Worm (Caenorhabditis elegans) whole organism, L2 larva: ENCODE results near the gene F27E5.5.
A peak's percentile ranks its signal among the peaks of the same experiment; 100 is the strongest.

ENCODE experiments used
- ama-1 ChIP-seq: fragments of 150-350 bp; optimal IDR thresholded peaks from 2 replicates; lab custom pipeline; 2018; ENCODE audit warnings: inconsistent platforms
- egl-27 ChIP-seq: sonication (generic microtip); optimal IDR thresholded peaks from 3 replicates; lab custom pipeline; 2017; ENCODE audit warnings: missing biosample characterization, missing genetic modification reagents, missing genetic modification characterization
- lsy-2 ChIP-seq, 2 experiments: fragments of 150-350 bp in 1 of 2; sonication (generic microtip) in 1 of 2; optimal IDR thresholded peaks; 2 replicates each; lab custom pipeline; 2014 to 2017; ENCODE audit warnings: missing biosample characterization in 2 of 2, missing genetic modification characterization in 2 of 2
- nhr-6 ChIP-seq: fragments of 150-350 bp; optimal IDR thresholded peaks from 2 replicates; lab custom pipeline; 2014; ENCODE audit warnings: missing biosample characterization, missing genetic modification characterization
- nhr-77 ChIP-seq: fragments of 150-350 bp; optimal IDR thresholded peaks from 2 replicates; lab custom pipeline; 2014; ENCODE audit warnings: missing biosample characterization, missing genetic modification characterization

DNA sequence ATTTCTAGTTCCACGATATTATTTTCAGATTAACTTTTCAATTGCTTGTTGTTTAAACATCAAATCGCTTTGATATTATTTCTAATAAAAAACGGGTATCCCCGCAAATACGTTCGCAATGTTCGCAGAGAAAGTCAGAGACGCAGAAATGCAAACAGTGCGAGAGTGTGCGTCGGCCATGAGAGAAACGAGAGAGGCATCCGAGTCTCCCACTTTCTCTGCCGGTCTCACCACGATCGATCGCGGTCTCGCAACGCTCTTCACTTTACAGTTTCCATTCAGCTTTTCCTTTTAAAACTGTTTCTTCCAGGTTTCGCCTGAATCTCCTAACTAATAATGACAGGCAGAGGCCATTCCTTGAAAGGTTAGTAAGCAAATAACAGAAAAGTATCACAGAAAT, 42.7 kb upstream of the F27E5.5 start, which contains the start of gene F33H1.4:
- TF ChIP-seq lsy-2 (tag; optimal IDR thresholded peaks at IDR 0.05; lab: Kevin White, UChicago), result peak; percentile 61 to 96
- TF ChIP-seq nhr-77 (tag; lab: Kevin White, UChicago), result no peak
- TF ChIP-seq nhr-6, result no peak
- TF ChIP-seq egl-27, result no peak
- no peak for TF ChIP-seq ama-1 (lab: Kevin White, UChicago)
